Worm (Caenorhabditis elegans) whole organism, midembryonic: Measurements from ENCODE around the gene acdh-8.

Experiments
- T22C8.4 ChIP-seq: fragments of 200-800 bp; sonication (Bioruptor generic); IDR thresholded peaks from 2 replicates; pipeline ENCODE4 v1.3.6; 2022; ENCODE audit warnings: missing genetic modification characterization, missing compliant biosample characterization
- cog-1 ChIP-seq: sonication (generic microtip); optimal IDR thresholded peaks from 2 replicates; lab custom pipeline; 2016; ENCODE audit warnings: missing genetic modification characterization, missing compliant biosample characterization
- flt-1 ChIP-seq: fragments of 200-800 bp; sonication (Bioruptor generic); IDR thresholded peaks from 2 replicates; pipeline ENCODE4 v1.3.6; 2022; ENCODE audit warnings: missing genetic modification characterization, missing compliant biosample characterization
- klf-2 ChIP-seq: fragments of 200-800 bp; sonication (Bioruptor generic); conservative IDR thresholded peaks from 2 replicates; pipeline ENCODE4 v1.3.6; 2022; ENCODE audit warnings: missing genetic modification reagents, missing genetic modification characterization, missing compliant biosample characterization
- med-1 ChIP-seq: sonication (generic microtip); optimal IDR thresholded peaks from 2 replicates; lab custom pipeline; 2017; ENCODE audit warnings: missing genetic modification characterization, mild to moderate bottlenecking, missing compliant biosample characterization, antibody characterized with exemption, missing genetic modification reagents; ENCODE audit not compliant: insufficient read depth
- tab-1 ChIP-seq: fragments of 200-800 bp; sonication (Bioruptor generic); IDR thresholded peaks from 2 replicates; pipeline ENCODE4 v1.3.6; 2022; ENCODE audit warnings: missing genetic modification characterization, missing compliant biosample characterization
- ztf-23 ChIP-seq: fragments of 200-800 bp; sonication (Bioruptor generic); IDR thresholded peaks from 2 replicates; pipeline ENCODE4 v1.3.6; 2022; ENCODE audit warnings: missing genetic modification reagents, missing genetic modification characterization, missing compliant biosample characterization
- ztf-29 ChIP-seq: fragments of 200-800 bp; sonication (Bioruptor generic); IDR thresholded peaks from 2 replicates; pipeline ENCODE4 v1.3.6; 2022; ENCODE audit warnings: missing genetic modification reagents, missing genetic modification characterization, missing compliant biosample characterization

ce11 chrII:5804288-5804687 is 10.0 kb downstream of the acdh-8 start:
- no peak for TF ChIP-seq flt-1 (GFP tag; lab: Robert Waterston, UW)
- TF ChIP-seq med-1 (GFP tag; lab: Kevin White, UChicago), result no peak
- TF ChIP-seq klf-2, result no peak
- no peak for TF ChIP-seq T22C8.4 (GFP tag; lab: Robert Waterston, UW)
- TF ChIP-seq ztf-23 (GFP tag; lab: Robert Waterston, UW), result no peak
- TF ChIP-seq tab-1 (GFP tag; lab: Robert Waterston, UW), result no peak
- TF ChIP-seq ztf-29 (GFP tag; lab: Robert Waterston, UW), result no peak
- TF ChIP-seq cog-1 (tag; lab: Kevin White, UChicago), result no peak
